Fruit fly (Drosophila melanogaster) whole organism, embryonic: ENCODE measurements around the gene CG13075.

ENCODE experiments used
- Awh ChIP-seq: fragments of 200-800 bp; sonication (Bioruptor generic); IDR thresholded peaks from 2 replicates; pipeline ENCODE4, ENCODE4 v1.3.6; 2022; ENCODE audit warnings: missing biosample characterization, missing genetic modification characterization
- BtbVII ChIP-seq: fragments of 200-800 bp; sonication (Bioruptor generic); optimal IDR thresholded peaks from 3 replicates; lab custom pipeline; 2017; ENCODE audit warnings: missing biosample characterization, mild to moderate bottlenecking, missing genetic modification characterization
- C15 ChIP-seq: fragments of 200-800 bp; sonication (Bioruptor generic); IDR thresholded peaks from 3 replicates; pipeline ENCODE4 v1.3.6; 2022; ENCODE audit warnings: missing biosample characterization, missing genetic modification characterization
- CG10321 ChIP-seq: fragments of 200-800 bp; sonication (Bioruptor generic); IDR thresholded peaks from 2 replicates; pipeline ENCODE4 v1.3.6; 2022; ENCODE audit warnings: missing biosample characterization, missing genetic modification characterization
- CG12744 ChIP-seq: fragments of 200-800 bp; sonication (Bioruptor generic); optimal IDR thresholded peaks from 2 replicates; lab custom pipeline; 2016; ENCODE audit warnings: missing biosample characterization, missing genetic modification characterization
- CG13624 ChIP-seq: fragments of 200-800 bp; sonication (Bioruptor generic); optimal IDR thresholded peaks from 2 replicates; lab custom pipeline; 2016; ENCODE audit warnings: missing biosample characterization, missing genetic modification characterization
- CG13894 ChIP-seq: fragments of 200-800 bp; sonication (Bioruptor generic); optimal IDR thresholded peaks from 3 replicates; lab custom pipeline; 2018; ENCODE audit warnings: missing biosample characterization, mild to moderate bottlenecking, missing genetic modification characterization, moderate library complexity
- CG15269 ChIP-seq: fragments of 200-800 bp; sonication (Bioruptor generic); optimal IDR thresholded peaks from 2 replicates; lab custom pipeline; 2018; ENCODE audit warnings: missing biosample characterization, mild to moderate bottlenecking, missing genetic modification characterization, moderate library complexity
- CG1603 ChIP-seq: fragments of 200-800 bp; sonication (Bioruptor generic); optimal IDR thresholded peaks from 2 replicates; lab custom pipeline; 2019; ENCODE audit warnings: missing biosample characterization, mild to moderate bottlenecking, missing genetic modification characterization, moderate library complexity
- CG17186 ChIP-seq: fragments of 200-800 bp; sonication (Bioruptor generic); optimal IDR thresholded peaks from 3 replicates; lab custom pipeline; 2017; ENCODE audit warnings: missing biosample characterization, missing genetic modification reagents, missing genetic modification characterization
- CG17359 ChIP-seq: fragments of 200-800 bp; sonication (Bioruptor generic); optimal IDR thresholded peaks from 3 replicates; lab custom pipeline; 2018; ENCODE audit warnings: missing biosample characterization, mild to moderate bottlenecking, missing genetic modification characterization, moderate library complexity
- CG17568 ChIP-seq: fragments of 200-800 bp; sonication (Bioruptor generic); optimal IDR thresholded peaks from 2 replicates; lab custom pipeline; 2018; ENCODE audit warnings: missing biosample characterization, mild to moderate bottlenecking, missing genetic modification characterization, moderate library complexity
- CG2120 ChIP-seq: fragments of 200-800 bp; sonication (Bioruptor generic); optimal IDR thresholded peaks from 3 replicates; lab custom pipeline; 2016; ENCODE audit warnings: missing biosample characterization, missing genetic modification characterization
- CG2129 ChIP-seq: fragments of 200-800 bp; sonication (Bioruptor generic); IDR thresholded peaks from 2 replicates; pipeline ENCODE4 v1.3.6; 2022; ENCODE audit warnings: missing biosample characterization, missing genetic modification characterization; ENCODE audit not compliant: partially characterized antibody
- CG31224 ChIP-seq: fragments of 200-800 bp; sonication (Bioruptor generic); IDR thresholded peaks from 2 replicates; pipeline ENCODE4 v1.3.6; 2022; ENCODE audit warnings: missing biosample characterization, missing genetic modification characterization
- CG32767 ChIP-seq: fragments of 200-800 bp; sonication (Bioruptor generic); IDR thresholded peaks from 2 replicates; pipeline ENCODE4 v1.3.6; 2022; ENCODE audit warnings: missing biosample characterization, missing genetic modification characterization
- CG33557 ChIP-seq: fragments of 200-800 bp; sonication (Bioruptor generic); optimal IDR thresholded peaks from 2 replicates; lab custom pipeline; 2019; ENCODE audit warnings: missing biosample characterization, mild to moderate bottlenecking, missing genetic modification characterization, moderate library complexity
- CG6791 ChIP-seq: fragments of 200-800 bp; sonication (Bioruptor generic); IDR thresholded peaks from 3 replicates; pipeline ENCODE4 v1.3.6; 2022; ENCODE audit warnings: missing biosample characterization, missing genetic modification characterization; ENCODE audit not compliant: partially characterized antibody
- Deaf1 ChIP-seq: fragments of 200-800 bp; optimal IDR thresholded peaks from 3 replicates; lab custom pipeline; 2019; ENCODE audit warnings: missing biosample characterization, mild to moderate bottlenecking, missing genetic modification characterization, moderate library complexity
- Dip2 ChIP-seq: fragments of 200-800 bp; sonication (Bioruptor generic); IDR thresholded peaks from 2 replicates; pipeline ENCODE4 v1.3.6; 2022; ENCODE audit warnings: missing biosample characterization, missing genetic modification characterization
- Dll ChIP-seq: fragments of 200-800 bp; sonication (Bioruptor generic); IDR thresholded peaks from 4 replicates; pipeline ENCODE4 v1.3.6; 2022; ENCODE audit warnings: missing biosample characterization, missing genetic modification characterization; ENCODE audit not compliant: partially characterized antibody
- HmgZ ChIP-seq: fragments of 200-800 bp; sonication (Bioruptor generic); optimal IDR thresholded peaks from 2 replicates; lab custom pipeline; 2018; ENCODE audit warnings: missing biosample characterization, mild to moderate bottlenecking, missing genetic modification characterization
- Med ChIP-seq: fragments of 200-800 bp; sonication (Bioruptor generic); peaks from one replicate; lab custom pipeline; 2016; ENCODE audit warnings: missing biosample characterization, missing genetic modification characterization, mild to moderate bottlenecking, inconsistent platforms, moderate library complexity
- Rx ChIP-seq: fragments of 200-800 bp; sonication (Bioruptor generic); IDR thresholded peaks from 2 replicates; pipeline ENCODE4 v1.3.6; 2022; ENCODE audit warnings: missing biosample characterization, missing genetic modification characterization
- Sry-δ ChIP-seq: fragments of 200-800 bp; sonication (Bioruptor generic); optimal IDR thresholded peaks from 2 replicates; lab custom pipeline; 2016; ENCODE audit warnings: missing biosample characterization, missing genetic modification characterization
- abd-A ChIP-seq: fragments of 200-800 bp; sonication (Bioruptor generic); optimal IDR thresholded peaks from 3 replicates; lab custom pipeline; 2019; ENCODE audit warnings: missing biosample characterization, mild to moderate bottlenecking, missing genetic modification characterization, moderate library complexity
- ase ChIP-seq: fragments of 200-800 bp; sonication (Bioruptor generic); IDR thresholded peaks from 3 replicates; pipeline ENCODE4 v1.3.6; 2022; ENCODE audit warnings: missing biosample characterization, missing genetic modification characterization
- bsh ChIP-seq, 2 experiments: fragments of 200-800 bp; sonication (Bioruptor generic); optimal IDR thresholded peaks; 2 replicates each; lab custom pipeline; 2017 to 2018; ENCODE audit warnings: mild to moderate bottlenecking in 2 of 2, missing biosample characterization in 2 of 2, missing genetic modification characterization in 2 of 2, moderate library complexity in 1 of 2
- cwo ChIP-seq: fragments of 200-800 bp; sonication (Bioruptor generic); optimal IDR thresholded peaks from 3 replicates; lab custom pipeline; 2017; ENCODE audit warnings: missing biosample characterization, missing genetic modification characterization, mild to moderate bottlenecking, moderate library complexity, missing genetic modification reagents
- ewg ChIP-seq: fragments of 200-800 bp; sonication (Bioruptor generic); optimal IDR thresholded peaks from 3 replicates; lab custom pipeline; 2017; ENCODE audit warnings: mild to moderate bottlenecking, missing biosample characterization, missing genetic modification reagents, missing genetic modification characterization
- gcm ChIP-seq: fragments of 200-800 bp; sonication (Bioruptor generic); optimal IDR thresholded peaks from 2 replicates; lab custom pipeline; 2019; ENCODE audit warnings: missing biosample characterization, mild to moderate bottlenecking, missing genetic modification characterization, moderate library complexity
- grau ChIP-seq: fragments of 200-800 bp; optimal IDR thresholded peaks from 3 replicates; lab custom pipeline; 2019; ENCODE audit warnings: missing biosample characterization, mild to moderate bottlenecking, missing genetic modification characterization, moderate library complexity
- gt ChIP-seq: fragments of 200-800 bp; sonication (Bioruptor generic); IDR thresholded peaks from 2 replicates; pipeline ENCODE4 v1.3.6; 2022; ENCODE audit warnings: missing biosample characterization, missing genetic modification characterization
- jigr1 ChIP-seq: fragments of 200-800 bp; sonication (Bioruptor generic); IDR thresholded peaks from 3 replicates; pipeline ENCODE4 v1.3.6; 2022; ENCODE audit warnings: missing biosample characterization, missing genetic modification characterization
- knrl ChIP-seq: fragments of 200-800 bp; sonication (Bioruptor generic); IDR thresholded peaks from 3 replicates; pipeline ENCODE4 v1.3.6; 2022; ENCODE audit warnings: missing biosample characterization, missing genetic modification characterization; ENCODE audit not compliant: partially characterized antibody
- lilli ChIP-seq: fragments of 200-800 bp; sonication (Bioruptor generic); optimal IDR thresholded peaks from 3 replicates; lab custom pipeline; 2016; ENCODE audit warnings: missing biosample characterization, missing genetic modification characterization
- nerfin-1 ChIP-seq: fragments of 200-800 bp; sonication (Bioruptor generic); optimal IDR thresholded peaks from 3 replicates; lab custom pipeline; 2019; ENCODE audit warnings: missing biosample characterization, mild to moderate bottlenecking, missing genetic modification characterization, moderate library complexity
- oc ChIP-seq: fragments of 200-800 bp; sonication (Bioruptor generic); optimal IDR thresholded peaks from 2 replicates; lab custom pipeline; 2018; ENCODE audit warnings: missing biosample characterization, mild to moderate bottlenecking, missing genetic modification characterization, moderate library complexity
- pros ChIP-seq: fragments of 200-800 bp; sonication (Bioruptor generic); optimal IDR thresholded peaks from 3 replicates; lab custom pipeline; 2019; ENCODE audit warnings: missing biosample characterization, mild to moderate bottlenecking, missing genetic modification characterization, moderate library complexity
- pum ChIP-seq: fragments of 200-800 bp; sonication (Bioruptor generic); optimal IDR thresholded peaks from 2 replicates; lab custom pipeline; 2016; ENCODE audit warnings: missing biosample characterization, missing genetic modification characterization
- seq ChIP-seq: fragments of 200-800 bp; sonication (Bioruptor generic); IDR thresholded peaks from 2 replicates; pipeline ENCODE4 v1.3.6; 2022; ENCODE audit warnings: missing biosample characterization, missing genetic modification characterization
- sqz ChIP-seq: fragments of 200-800 bp; sonication (Bioruptor generic); optimal IDR thresholded peaks from 3 replicates; lab custom pipeline; 2018; ENCODE audit warnings: missing biosample characterization, mild to moderate bottlenecking, missing genetic modification characterization
- sr ChIP-seq: fragments of 200-800 bp; sonication (Bioruptor generic); IDR thresholded peaks from 3 replicates; pipeline ENCODE4 v1.3.6; 2022; ENCODE audit warnings: missing biosample characterization, missing genetic modification characterization
- stwl ChIP-seq: fragments of 200-800 bp; sonication (Bioruptor generic); optimal IDR thresholded peaks from 3 replicates; lab custom pipeline; 2018; ENCODE audit warnings: missing biosample characterization, mild to moderate bottlenecking, missing genetic modification characterization, moderate library complexity
- tll ChIP-seq, 2 experiments: fragments of 200-800 bp in 1 of 2; fragments of >200 bp in 1 of 2; sonication (Bioruptor generic) in 1 of 2; optimal IDR thresholded peaks; 2 replicates each; lab custom pipeline; 2017 to 2019; ENCODE audit warnings: missing biosample characterization in 2 of 2, missing genetic modification characterization in 2 of 2, mild to moderate bottlenecking in 1 of 2, moderate library complexity in 1 of 2
- twi ChIP-seq: fragments of 200-800 bp; optimal IDR thresholded peaks from 2 replicates; lab custom pipeline; 2019; ENCODE audit warnings: missing biosample characterization, mild to moderate bottlenecking, missing genetic modification characterization, moderate library complexity
- usp ChIP-seq: fragments of >200 bp; optimal IDR thresholded peaks from 2 replicates; lab custom pipeline; 2017; ENCODE audit warnings: missing biosample characterization, missing genetic modification characterization
- vnd ChIP-seq: fragments of 200-800 bp; sonication (Bioruptor generic); IDR thresholded peaks from 3 replicates; pipeline ENCODE4 v1.3.6; 2022; ENCODE audit warnings: missing biosample characterization, missing genetic modification characterization; ENCODE audit not compliant: partially characterized antibody
- zfh2 ChIP-seq: fragments of 200-800 bp; sonication (Bioruptor generic); optimal IDR thresholded peaks from 2 replicates; lab custom pipeline; 2016; ENCODE audit warnings: missing biosample characterization, missing genetic modification characterization

CG13075 gene

dm6 chr3L:16040389-16040788 lies 43.4 kb upstream of the CG13075 start:
- TF ChIP-seq CG13894 (tag; lab: Kevin White, UChicago) (peak; percentile 88), abd-A (tag; lab: Kevin White, UChicago) (peak; percentile 67), pum (GFP tag; lab: Kevin White, UChicago) (no peak), CG17186 (GFP tag; lab: Kevin White, UChicago) (no peak), sqz (peak; percentile 82), stwl (tag; lab: Kevin White, UChicago) (no peak), Awh (GFP tag; lab: Robert Waterston, UW) (0 out of 2 replicates have a peak, but pooled peaks have one; percentile 11), CG33557 (GFP tag; lab: Kevin White, UChicago) (no peak), CG10321 (GFP tag; lab: Robert Waterston, UW) (peak; percentile 86), Med (GFP tag; lab: Kevin White, UChicago) (no peak), lilli (GFP tag; lab: Kevin White, UChicago) (peak; percentile 8), CG13624 (GFP tag; lab: Kevin White, UChicago) (peak; percentile 52), seq (GFP tag; lab: Robert Waterston, UW) (peak; percentile 68; the same call in 1 of the 2 replicates), nerfin-1 (tag; lab: Kevin White, UChicago) (peak; percentile 8), CG12744 (no peak), CG32767 (peak; percentile 31; the same call in 1 of the 2 replicates), CG17359 (tag; lab: Kevin White, UChicago) (peak; percentile 3), oc (tag; lab: Kevin White, UChicago) (peak; percentile 4), CG6791 (0 out of 3 replicates have a peak, but pooled peaks have one; percentile 18), HmgZ (tag; lab: Kevin White, UChicago) (no peak), knrl (GFP tag; lab: Robert Waterston, UW) (no peak), pros (GFP tag; lab: Kevin White, UChicago) (peak; percentile 76), usp (no peak), Rx (GFP tag; lab: Robert Waterston, UW) (no peak), Dll (no peak), CG1603 (tag; lab: Kevin White, UChicago) (no peak), jigr1 (GFP tag; lab: Robert Waterston, UW) (no peak), Deaf1 (tag; lab: Kevin White, UChicago) (peak; percentile 85), BtbVII (no peak), CG2129 (GFP tag; lab: Robert Waterston, UW) (no peak), ewg (GFP tag; lab: Kevin White, UChicago) (peak; percentile 87)

- TF ChIP-seq gt (GFP tag; lab: Robert Waterston, UW): no peak
- TF ChIP-seq cwo (GFP tag; lab: Kevin White, UChicago): no peak
- no peak for TF ChIP-seq CG2120
- TF ChIP-seq grau (tag; lab: Kevin White, UChicago): no peak
- TF ChIP-seq twi: no peak
- TF ChIP-seq vnd (GFP tag; lab: Robert Waterston, UW): no peak
- no peak for TF ChIP-seq gcm (GFP tag; lab: Kevin White, UChicago)
- no peak for TF ChIP-seq Sry-δ (GFP tag; lab: Kevin White, UChicago)
- TF ChIP-seq CG15269 (tag; lab: Kevin White, UChicago): no peak
- no peak for TF ChIP-seq CG17186 (GFP tag; lab: Kevin White, UChicago)
- no peak for TF ChIP-seq tll (GFP tag; optimal IDR thresholded peaks at IDR 0.05; lab: Kevin White, UChicago)
- no peak for TF ChIP-seq CG17568 (GFP tag; lab: Kevin White, UChicago)
- no peak for TF ChIP-seq sr (GFP tag; lab: Robert Waterston, UW)
- TF ChIP-seq C15 (GFP tag; lab: Robert Waterston, UW): no peak
- TF ChIP-seq zfh2 (GFP tag; lab: Kevin White, UChicago): no peak
- no peak for TF ChIP-seq Dip2
- TF ChIP-seq CG31224 (GFP tag; lab: Robert Waterston, UW): no peak
- no peak for TF ChIP-seq ase (GFP tag; lab: Robert Waterston, UW)
- TF ChIP-seq CG10321 (GFP tag; lab: Robert Waterston, UW): peak; percentile 79
- peak in 1 of 2 experiments; percentile 76 for TF ChIP-seq bsh (GFP tag; optimal IDR thresholded peaks at IDR 0.05; lab: Kevin White, UChicago)
Observed at dm6 chr3L:16041260-16042079, 42.3 kb upstream of the CG13075 start.
